Worm (Caenorhabditis elegans) whole organism, L2 larva: ENCODE results near the gene T16A1.2.

ENCODE experiments used
- Y55F3AM.14 ChIP-seq: fragments of 200-800 bp; sonication (Bioruptor generic); optimal IDR thresholded peaks from 2 replicates; lab custom pipeline; 2018; ENCODE audit warnings: mild to moderate bottlenecking, missing genetic modification characterization, missing compliant biosample characterization
- ZK546.5 ChIP-seq: sonication (generic microtip); optimal IDR thresholded peaks from 2 replicates; lab custom pipeline; 2017; ENCODE audit warnings: missing biosample characterization, missing genetic modification characterization
- egl-27 ChIP-seq: sonication (generic microtip); optimal IDR thresholded peaks from 3 replicates; lab custom pipeline; 2017; ENCODE audit warnings: missing biosample characterization, missing genetic modification reagents, missing genetic modification characterization
- elt-1 ChIP-seq: fragments of 150-350 bp; optimal IDR thresholded peaks from 2 replicates; lab custom pipeline; 2014; ENCODE audit warnings: missing biosample characterization, missing genetic modification characterization
- nhr-11 ChIP-seq: fragments of 150-350 bp; optimal IDR thresholded peaks from 2 replicates; lab custom pipeline; 2014; ENCODE audit warnings: missing biosample characterization, missing genetic modification characterization
- nhr-77 ChIP-seq: fragments of 150-350 bp; optimal IDR thresholded peaks from 2 replicates; lab custom pipeline; 2014; ENCODE audit warnings: missing biosample characterization, missing genetic modification characterization
- snpc-4 ChIP-seq: fragments of 150-350 bp; optimal IDR thresholded peaks from 2 replicates; lab custom pipeline; 2014; ENCODE audit warnings: missing biosample characterization, missing genetic modification characterization
- unc-62 ChIP-seq: fragments of 150-350 bp; optimal IDR thresholded peaks from 2 replicates; lab custom pipeline; 2014; ENCODE audit warnings: missing biosample characterization, missing genetic modification reagents, missing genetic modification characterization
- ztf-11 ChIP-seq: sonication (generic microtip); optimal IDR thresholded peaks from 2 replicates; lab custom pipeline; 2017; ENCODE audit warnings: missing biosample characterization, missing genetic modification characterization
- ztf-4 ChIP-seq: fragments of 150-350 bp; optimal IDR thresholded peaks from 2 replicates; lab custom pipeline; 2014; ENCODE audit warnings: missing biosample characterization, missing genetic modification characterization

ce11 chrII:2135604-2136003 is 40.2 kb downstream of the T16A1.2 start, which contains the start of gene hpo-7:
- TF ChIP-seq egl-27 (tag; lab: Kevin White, UChicago): no peak
- no peak for TF ChIP-seq elt-1
- TF ChIP-seq unc-62: no peak
- no peak for TF ChIP-seq ZK546.5 (tag; lab: Kevin White, UChicago)
- no peak for TF ChIP-seq nhr-11 (tag; lab: Kevin White, UChicago)
- TF ChIP-seq ztf-4 (tag; lab: Kevin White, UChicago): no peak
- no peak for TF ChIP-seq ztf-11 (tag; lab: Kevin White, UChicago)
- no peak for TF ChIP-seq nhr-77 (tag; lab: Kevin White, UChicago)
- no peak for TF ChIP-seq snpc-4 (tag; lab: Kevin White, UChicago)
- no peak for TF ChIP-seq Y55F3AM.14 (GFP tag; lab: Kevin White, UChicago)
